Fruit fly (Drosophila melanogaster) whole organism, pupa: ENCODE results near the gene Mps1.

Source experiments
- CG10348 ChIP-seq: fragments of 200-800 bp; sonication (Bioruptor generic); IDR thresholded peaks from 2 replicates; pipeline ENCODE4 v1.3.6; 2022; ENCODE audit warnings: missing biosample characterization, missing genetic modification characterization
- CG12605 ChIP-seq: fragments of 200-800 bp; sonication (Bioruptor generic); IDR thresholded peaks from 2 replicates; pipeline ENCODE4 v1.3.6; 2022; ENCODE audit warnings: missing biosample characterization, missing genetic modification characterization
- CG13204 ChIP-seq: fragments of 200-800 bp; sonication (Bioruptor generic); optimal IDR thresholded peaks from 2 replicates; lab custom pipeline; 2018; ENCODE audit warnings: missing biosample characterization, mild to moderate bottlenecking, missing genetic modification characterization, moderate library complexity
- CG14655 ChIP-seq: fragments of 200-800 bp; sonication (Bioruptor generic); optimal IDR thresholded peaks from 3 replicates; lab custom pipeline; 2017; ENCODE audit warnings: mild to moderate bottlenecking, missing biosample characterization, missing genetic modification reagents, missing genetic modification characterization
- CG15710 ChIP-seq: fragments of 200-800 bp; sonication (Bioruptor generic); optimal IDR thresholded peaks from 2 replicates; lab custom pipeline; 2018; ENCODE audit warnings: missing biosample characterization, mild to moderate bottlenecking, missing genetic modification characterization, moderate library complexity
- CG32121 ChIP-seq: fragments of 200-800 bp; sonication (Bioruptor generic); IDR thresholded peaks from 2 replicates; pipeline ENCODE4 v1.3.6; 2022; ENCODE audit warnings: missing biosample characterization, missing genetic modification characterization
- CG34367 ChIP-seq: fragments of 200-800 bp; sonication (Bioruptor generic); optimal IDR thresholded peaks from 2 replicates; lab custom pipeline; 2018; ENCODE audit warnings: missing biosample characterization, mild to moderate bottlenecking, missing genetic modification characterization
- CG4496 ChIP-seq: fragments of 200-800 bp; sonication (Bioruptor generic); IDR thresholded peaks from 3 replicates; pipeline ENCODE4 v1.3.6; 2022; ENCODE audit warnings: missing biosample characterization, missing genetic modification characterization
- CG8159 ChIP-seq: fragments of 200-800 bp; sonication (Bioruptor generic); optimal IDR thresholded peaks from 3 replicates; lab custom pipeline; 2018; ENCODE audit warnings: missing biosample characterization, mild to moderate bottlenecking, missing genetic modification characterization, moderate library complexity
- CG8301 ChIP-seq: fragments of 200-800 bp; sonication (Bioruptor generic); optimal IDR thresholded peaks from 2 replicates; lab custom pipeline; 2018; ENCODE audit warnings: missing biosample characterization, mild to moderate bottlenecking, missing genetic modification characterization
- CG9948 ChIP-seq: fragments of 200-800 bp; sonication (Bioruptor generic); optimal IDR thresholded peaks from 2 replicates; lab custom pipeline; 2018; ENCODE audit warnings: missing biosample characterization, mild to moderate bottlenecking, missing genetic modification characterization, moderate library complexity
- D1 ChIP-seq: fragments of 200-800 bp; sonication (Bioruptor generic); optimal IDR thresholded peaks from 2 replicates; lab custom pipeline; 2018; ENCODE audit warnings: missing biosample characterization, mild to moderate bottlenecking, missing genetic modification characterization, moderate library complexity
- EcR ChIP-seq: fragments of 200-800 bp; sonication (Bioruptor generic); optimal IDR thresholded peaks from 3 replicates; lab custom pipeline; 2019; ENCODE audit warnings: missing biosample characterization, missing genetic modification characterization, mild to moderate bottlenecking, moderate library complexity, missing genetic modification reagents
- Pif1A ChIP-seq: fragments of 200-800 bp; sonication (Bioruptor generic); optimal IDR thresholded peaks from 3 replicates; lab custom pipeline; 2016; ENCODE audit warnings: missing biosample characterization, missing genetic modification characterization
- Pif1B ChIP-seq: fragments of 200-800 bp; sonication (Bioruptor generic); optimal IDR thresholded peaks from 3 replicates; lab custom pipeline; 2016; ENCODE audit warnings: missing biosample characterization, missing genetic modification characterization
- Snoo ChIP-seq: fragments of 200-800 bp; sonication (Bioruptor generic); optimal IDR thresholded peaks from 3 replicates; lab custom pipeline; 2017; ENCODE audit warnings: missing biosample characterization, mild to moderate bottlenecking, missing genetic modification characterization, inconsistent platforms
- fd96Ca ChIP-seq: fragments of 200-800 bp; sonication (Bioruptor generic); IDR thresholded peaks from 3 replicates; pipeline ENCODE4 v1.3.6; 2022; ENCODE audit warnings: missing biosample characterization, missing genetic modification characterization
- gl ChIP-seq: fragments of 200-800 bp; sonication (Bioruptor generic); optimal IDR thresholded peaks from 2 replicates; lab custom pipeline; 2018; ENCODE audit warnings: missing biosample characterization, mild to moderate bottlenecking, missing genetic modification characterization
- rn ChIP-seq: fragments of 200-800 bp; sonication (Bioruptor generic); IDR thresholded peaks from 2 replicates; pipeline ENCODE4 v1.3.6; 2022; ENCODE audit warnings: missing biosample characterization, missing genetic modification characterization

Mps1 gene

dm6 chr3R:17709623-17710145 lies 38.6 kb downstream of the Mps1 start:
- peak; percentile 56 for TF ChIP-seq CG13204 (GFP tag; lab: Kevin White, UChicago)
- TF ChIP-seq CG9948 (tag; lab: Kevin White, UChicago), result no peak

- TF ChIP-seq CG9948 (tag; lab: Kevin White, UChicago), result peak; percentile 12
- no peak for TF ChIP-seq CG8159 (tag; lab: Kevin White, UChicago)
- TF ChIP-seq, all 21 proteins: peak for 1
Observed at dm6 chr3R:17710418-17710817, 39.3 kb downstream of the Mps1 start.

- TF ChIP-seq CG14655 (GFP tag; lab: Kevin White, UChicago) (peak; percentile 15), EcR (GFP tag; lab: Kevin White, UChicago) (peak; percentile 70), CG8159 (tag; lab: Kevin White, UChicago) (peak; percentile 20), Pif1B (GFP tag; lab: Kevin White, UChicago) (peak; percentile 18), CG12605 (GFP tag; lab: Robert Waterston, UW) (no peak), CG13204 (GFP tag; lab: Kevin White, UChicago) (peak; percentile 85), CG4496 (GFP tag; lab: Robert Waterston, UW) (peak; percentile 54; the same call in 1 of the 3 replicates), CG10348 (GFP tag; lab: Robert Waterston, UW) (no peak)
Observed at dm6 chr3R:17710900-17711645, 40.0 kb downstream of the Mps1 start.

dm6 chr3R:17711646-17711975 lies 40.5 kb downstream of the Mps1 start:
- TF ChIP-seq fd96Ca, result no peak
- no peak for TF ChIP-seq CG32121 (GFP tag; lab: Robert Waterston, UW)
- no peak for TF ChIP-seq gl (tag; lab: Kevin White, UChicago)
- no peak for TF ChIP-seq CG15710 (tag; lab: Kevin White, UChicago)
- no peak for TF ChIP-seq CG10348 (GFP tag; lab: Robert Waterston, UW)
- TF ChIP-seq CG13204 (GFP tag; lab: Kevin White, UChicago), result no peak
- no peak for TF ChIP-seq rn
- no peak for TF ChIP-seq CG14655 (GFP tag; lab: Kevin White, UChicago)
- no peak for TF ChIP-seq CG12605 (GFP tag; lab: Robert Waterston, UW)
- no peak for TF ChIP-seq CG34367

dm6 chr3R:17712623-17713521 lies 41.8 kb downstream of the Mps1 start:
- TF ChIP-seq EcR (GFP tag; lab: Kevin White, UChicago) (peak; percentile 79), CG12605 (GFP tag; lab: Robert Waterston, UW) (peak; percentile 21; the same call in 1 of the 2 replicates), Snoo (no peak), CG13204 (GFP tag; lab: Kevin White, UChicago) (peak; percentile 80), CG4496 (GFP tag; lab: Robert Waterston, UW) (0 out of 3 replicates have a peak, but pooled peaks have one; percentile 12)

- TF ChIP-seq D1 (no peak), CG9948 (tag; lab: Kevin White, UChicago) (no peak), CG4496 (GFP tag; lab: Robert Waterston, UW) (no peak), Snoo (no peak), CG13204 (GFP tag; lab: Kevin White, UChicago) (no peak), gl (tag; lab: Kevin White, UChicago) (no peak), CG8159 (tag; lab: Kevin White, UChicago) (no peak), fd96Ca (no peak), Pif1B (GFP tag; lab: Kevin White, UChicago) (no peak), CG8301 (tag; lab: Kevin White, UChicago) (no peak), CG32121 (GFP tag; lab: Robert Waterston, UW) (no peak), CG14655 (GFP tag; lab: Kevin White, UChicago) (no peak), Pif1A (GFP tag; lab: Kevin White, UChicago) (no peak), CG12605 (GFP tag; lab: Robert Waterston, UW) (no peak)
Observed at dm6 chr3R:17714370-17714769, 43.3 kb downstream of the Mps1 start.

- TF ChIP-seq CG4496 (GFP tag; lab: Robert Waterston, UW) (0 out of 3 replicates have a peak, but pooled peaks have one; percentile 17), CG13204 (GFP tag; lab: Kevin White, UChicago) (peak; percentile 73), EcR (GFP tag; lab: Kevin White, UChicago) (peak; percentile 97), rn (no peak), CG34367 (no peak)
Observed at dm6 chr3R:17714773-17715344, 43.8 kb downstream of the Mps1 start.
